Worm (Caenorhabditis elegans) whole organism, L1 larva: Measurements from ENCODE around the gene bud-31.

ENCODE experiments used
- ama-1 ChIP-seq: fragments of 150-350 bp; optimal IDR thresholded peaks from 2 replicates; lab custom pipeline; 2014
- ceh-82 ChIP-seq, 3 experiments: fragments of 150-350 bp in 1 of 3; sonication (generic microtip) in 2 of 3; optimal IDR thresholded peaks; 2 replicates each; lab custom pipeline; 2014 to 2017; ENCODE audit warnings: missing biosample characterization in 3 of 3, missing genetic modification characterization in 3 of 3
- ces-1 ChIP-seq: fragments of 150-350 bp; optimal IDR thresholded peaks from 2 replicates; lab custom pipeline; 2014; ENCODE audit warnings: missing biosample characterization, missing genetic modification reagents, missing genetic modification characterization
- egl-13 ChIP-seq: sonication (generic microtip); optimal IDR thresholded peaks from 2 replicates; lab custom pipeline; 2016; ENCODE audit warnings: missing genotype, missing genetic modification reagents, missing genetic modification characterization, missing compliant biosample characterization
- elt-3 ChIP-seq, 6 experiments: fragments of 150-350 bp in 1 of 6; sonication (generic microtip); optimal IDR thresholded peaks; 2 replicates each; lab custom pipeline; 2017 to 2018; ENCODE audit warnings: missing biosample characterization in 6 of 6, missing genetic modification characterization in 6 of 6, inconsistent platforms in 1 of 6
- ets-5 ChIP-seq: fragments of 200-800 bp; sonication (Bioruptor generic); IDR thresholded peaks from 2 replicates; pipeline ENCODE4 v1.3.6; 2022; ENCODE audit warnings: missing genetic modification characterization, missing compliant biosample characterization
- fos-1 ChIP-seq: fragments of 150-350 bp; optimal IDR thresholded peaks from 2 replicates; lab custom pipeline; 2014; ENCODE audit warnings: missing biosample characterization, missing genetic modification characterization
- lin-13 ChIP-seq: fragments of 150-350 bp; optimal IDR thresholded peaks from 2 replicates; lab custom pipeline; 2014; ENCODE audit warnings: missing biosample characterization, missing genetic modification reagents, missing genetic modification characterization
- lin-39 ChIP-seq: fragments of 150-350 bp; optimal IDR thresholded peaks from 2 replicates; lab custom pipeline; 2014; ENCODE audit warnings: missing biosample characterization, missing genetic modification reagents, missing genetic modification characterization
- sox-4 ChIP-seq: sonication (generic microtip); optimal IDR thresholded peaks from 2 replicates; lab custom pipeline; 2016; ENCODE audit warnings: missing genetic modification characterization, missing compliant biosample characterization

DNA sequence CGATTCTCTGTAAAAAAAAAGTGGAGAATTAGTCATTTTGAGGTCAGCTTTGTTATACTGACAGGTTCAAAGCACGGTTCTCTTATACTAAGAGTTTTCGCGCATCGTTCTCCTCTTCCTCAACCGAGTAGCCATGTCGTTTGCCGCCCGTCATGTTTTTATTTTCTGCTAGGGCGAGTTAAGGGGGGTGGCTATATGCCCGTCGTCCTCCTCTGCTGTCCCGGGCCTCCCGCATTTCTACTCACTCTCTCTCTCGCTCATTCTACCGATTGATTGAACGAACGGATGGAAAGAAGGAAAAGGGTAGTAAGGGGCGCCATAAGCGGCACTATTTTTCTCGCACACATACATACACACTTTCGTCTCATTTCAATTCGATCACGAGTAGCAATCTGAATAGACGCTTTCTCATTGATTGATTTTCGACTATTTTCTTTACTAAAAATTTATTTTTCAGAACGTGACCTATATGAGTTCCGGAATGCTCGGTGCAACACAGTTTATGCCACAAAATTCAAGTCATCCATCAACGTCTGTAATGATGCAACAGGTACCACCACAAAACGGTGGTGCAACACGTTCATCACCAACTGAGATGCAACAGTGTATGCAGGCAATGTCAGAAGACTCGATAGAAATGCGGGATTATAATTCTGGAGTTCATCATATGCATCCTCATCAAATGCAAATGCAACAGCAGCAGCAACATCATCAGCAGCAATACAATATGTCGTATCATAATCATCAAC is 9.0 kb upstream of the bud-31 start:
- TF ChIP-seq ces-1 (GFP tag; lab: Kevin White, UChicago) (no peak), egl-13 (no peak), sox-4 (tag; lab: Kevin White, UChicago) (no peak), ets-5 (GFP tag; lab: Robert Waterston, UW) (no peak), fos-1 (no peak), lin-13 (GFP tag; lab: Kevin White, UChicago) (no peak), lin-39 (tag; lab: Kevin White, UChicago) (no peak), ama-1 (lab: Kevin White, UChicago) (no peak), elt-3 (tag; optimal IDR thresholded peaks at IDR 0.05; lab: Kevin White, UChicago) (no peak), ceh-82 (tag; optimal IDR thresholded peaks at IDR 0.05; lab: Kevin White, UChicago) (no peak)
